Worm (Caenorhabditis elegans): Measurements from ENCODE around the gene Y116F11B.13.
A peak's percentile ranks its signal among the peaks of the same experiment; 100 is the strongest.

The Y116F11B.13 gene

ce11 chrV:19882916-19883315 lies at the start of gene Y116F11B.13:
TSS of gene Y116F11B.13 (plus strand) at chrV:19883216.
- TF ChIP-seq dao-5 (tag; optimal IDR thresholded peaks at IDR 0.05) (no peak), W03F9.2 (tag; optimal IDR thresholded peaks at IDR 0.05) (no peak), him-1 (tag; optimal IDR thresholded peaks at IDR 0.05) (no peak)

ce11 chrV:19836142-19836541 lies 46.9 kb upstream of the Y116F11B.13 start, which contains the start of gene srw-38:
TSS of gene srw-38 (plus strand) at chrV:19836442.
- TF ChIP-seq dao-5 (tag; optimal IDR thresholded peaks at IDR 0.05) (no peak), him-1 (tag; optimal IDR thresholded peaks at IDR 0.05) (no peak), W03F9.2 (tag; optimal IDR thresholded peaks at IDR 0.05) (no peak)

DNA sequence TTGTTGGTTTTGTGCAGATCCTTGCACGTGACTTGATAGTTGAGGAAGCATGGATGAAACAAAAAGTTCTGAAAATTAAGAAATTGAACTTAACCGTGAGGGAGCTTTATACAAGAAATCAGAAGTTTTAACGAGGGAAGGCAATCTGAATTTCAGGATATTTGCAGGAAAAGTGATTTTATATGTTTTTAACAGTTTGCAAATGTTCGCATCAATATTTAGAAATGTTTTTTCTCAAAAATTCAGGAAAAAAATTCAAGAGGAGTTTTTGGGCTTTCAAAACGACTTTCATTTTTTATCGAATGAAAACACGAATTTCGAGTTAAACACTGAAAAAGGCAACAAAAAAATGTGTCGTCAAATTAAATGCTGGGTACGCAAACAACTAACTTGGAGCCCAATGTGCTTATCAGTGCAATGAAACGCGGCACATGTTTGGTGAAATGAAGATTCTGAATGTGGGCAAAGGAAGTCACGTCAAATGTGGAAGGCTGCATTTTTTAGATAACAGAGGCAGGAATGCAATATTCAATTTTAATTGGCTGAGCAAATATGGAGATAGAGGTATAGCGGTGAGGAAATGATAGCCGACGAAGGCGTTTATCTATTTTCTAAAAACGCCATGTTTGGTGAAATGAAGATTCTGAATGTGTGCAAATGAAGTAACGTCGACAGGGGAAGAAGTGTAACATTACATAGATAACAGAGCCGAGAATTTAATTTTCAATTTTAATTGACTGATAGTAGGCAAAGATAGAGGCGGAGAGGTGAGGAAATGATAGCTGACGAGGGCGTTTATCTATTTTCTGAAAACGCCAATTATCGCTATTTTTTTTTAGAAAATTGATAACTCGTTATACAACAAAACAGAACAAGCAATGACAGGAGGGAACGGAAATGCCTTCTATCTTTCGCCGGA lies 36.8 kb upstream of the Y116F11B.13 start, which contains the start of gene Y116F11B.6:
Y116F11B.6 (minus strand) TSS at position 51 of the 919 bp plus-strand sequence.
- TF ChIP-seq him-1 (tag; optimal IDR thresholded peaks at IDR 0.05) = no peak
- TF ChIP-seq W03F9.2 (tag; optimal IDR thresholded peaks at IDR 0.05) = no peak
- no peak for TF ChIP-seq dao-5 (tag; optimal IDR thresholded peaks at IDR 0.05)

- TF ChIP-seq dao-5 (tag; optimal IDR thresholded peaks at IDR 0.05) = no peak
- no peak for TF ChIP-seq him-1 (tag; optimal IDR thresholded peaks at IDR 0.05)
- no peak for TF ChIP-seq W03F9.2 (tag; optimal IDR thresholded peaks at IDR 0.05)
Observed at ce11 chrV:19848014-19848413, 35.0 kb upstream of the Y116F11B.13 start, which contains the start of gene Y116F11B.7. TSS of gene Y116F11B.7 (plus strand) at chrV:19848314.

- no peak for TF ChIP-seq dao-5 (tag; optimal IDR thresholded peaks at IDR 0.05)
- no peak for TF ChIP-seq W03F9.2 (tag; optimal IDR thresholded peaks at IDR 0.05)
- TF ChIP-seq him-1 (tag; optimal IDR thresholded peaks at IDR 0.05) = no peak
Observed at ce11 chrV:19853610-19854009, 29.4 kb upstream of the Y116F11B.13 start.

- TF ChIP-seq dao-5 (tag; optimal IDR thresholded peaks at IDR 0.05) = no peak
- no peak for TF ChIP-seq W03F9.2 (tag; optimal IDR thresholded peaks at IDR 0.05)
- TF ChIP-seq him-1 (tag; optimal IDR thresholded peaks at IDR 0.05) = no peak
Observed at ce11 chrV:19856335-19856734, 26.7 kb upstream of the Y116F11B.13 start.

- TF ChIP-seq him-1 (tag; optimal IDR thresholded peaks at IDR 0.05) (no peak), W03F9.2 (tag; optimal IDR thresholded peaks at IDR 0.05) (no peak), dao-5 (tag; optimal IDR thresholded peaks at IDR 0.05) (no peak)
Observed at ce11 chrV:19856933-19857332, 26.1 kb upstream of the Y116F11B.13 start.

- TF ChIP-seq him-1 (tag; optimal IDR thresholded peaks at IDR 0.05) (no peak), W03F9.2 (tag; optimal IDR thresholded peaks at IDR 0.05) (no peak), dao-5 (tag; optimal IDR thresholded peaks at IDR 0.05) (no peak)
Observed at ce11 chrV:19857334-19857733, 25.7 kb upstream of the Y116F11B.13 start, which contains the start of gene Y116F11B.8. TSS of gene Y116F11B.8 (plus strand) at chrV:19857634.

- TF ChIP-seq W03F9.2 (tag; optimal IDR thresholded peaks at IDR 0.05) (no peak), dao-5 (tag; optimal IDR thresholded peaks at IDR 0.05) (no peak), him-1 (tag; optimal IDR thresholded peaks at IDR 0.05) (no peak)
Observed at ce11 chrV:19860225-19860624, 22.8 kb upstream of the Y116F11B.13 start.

DNA sequence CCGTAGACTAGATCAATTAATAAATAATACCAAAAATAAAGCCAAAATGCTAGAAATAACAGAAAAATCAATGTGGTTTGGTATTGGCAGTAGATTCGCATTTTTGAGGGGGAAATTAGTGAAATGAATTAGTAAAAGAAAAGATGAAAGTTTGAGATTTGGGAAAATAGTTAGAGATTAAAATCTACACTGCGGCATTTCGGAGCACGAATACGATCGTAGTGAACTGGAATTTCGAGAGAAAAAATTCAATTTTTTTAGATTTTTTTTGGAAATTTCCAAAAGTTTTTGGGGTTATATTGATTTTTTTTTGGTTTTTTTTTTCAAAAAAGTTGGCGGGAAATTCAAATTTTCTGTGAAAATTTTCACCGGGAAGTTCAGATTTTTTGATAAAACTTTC lies 15.1 kb upstream of the Y116F11B.13 start, which contains the start of gene Y116F11B.9:
Y116F11B.9 (minus strand) TSS at position 101 of the 400 bp plus-strand sequence.
- TF ChIP-seq W03F9.2 (tag; optimal IDR thresholded peaks at IDR 0.05) = no peak
- TF ChIP-seq dao-5 (tag; optimal IDR thresholded peaks at IDR 0.05) = no peak
- TF ChIP-seq him-1 (tag; optimal IDR thresholded peaks at IDR 0.05) = no peak

DNA sequence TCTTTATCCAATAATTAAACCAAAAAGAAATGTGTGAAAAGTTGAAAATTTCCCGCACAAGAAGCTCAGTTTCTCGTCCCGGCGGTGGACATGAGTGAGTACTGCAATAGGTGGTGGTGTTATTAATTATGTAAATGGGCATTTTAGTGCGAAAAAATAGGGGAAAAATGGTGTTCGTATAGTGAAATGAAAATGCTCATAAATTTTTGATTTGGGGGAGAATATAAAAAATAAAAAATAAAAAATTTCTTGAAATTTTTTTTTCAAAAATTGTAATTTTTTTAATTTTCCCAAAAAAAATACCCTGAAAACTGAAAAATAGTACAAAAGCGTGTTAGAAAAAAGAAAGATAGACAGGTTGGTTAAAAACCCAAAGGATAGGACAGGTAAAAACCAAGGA lies 12.2 kb downstream of the Y116F11B.13 start, which contains the start of gene gly-4:
gly-4 (minus strand) TSS at position 101 of the 400 bp plus-strand sequence.
- TF ChIP-seq W03F9.2 (tag; optimal IDR thresholded peaks at IDR 0.05) (no peak), him-1 (tag; optimal IDR thresholded peaks at IDR 0.05) (no peak), dao-5 (tag; optimal IDR thresholded peaks at IDR 0.05) (no peak)

DNA sequence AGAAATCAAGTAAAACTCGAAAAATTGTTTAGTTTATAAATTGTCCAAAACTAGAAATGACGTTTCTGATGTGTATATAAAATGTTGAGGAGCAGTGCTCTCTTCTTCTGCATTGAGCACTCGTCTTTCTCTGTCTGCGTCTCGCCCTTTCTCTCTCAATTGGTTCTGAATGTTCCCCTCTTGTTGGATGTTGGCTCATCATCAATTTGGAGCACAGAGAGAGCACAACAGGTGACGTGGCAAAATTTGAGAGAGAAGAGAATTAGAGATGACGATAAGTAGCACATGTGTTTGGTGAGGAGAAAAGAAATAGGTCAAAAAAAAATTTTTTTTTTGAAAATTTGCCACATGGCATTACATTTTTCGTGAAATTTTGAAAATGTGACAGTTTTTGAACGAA lies 14.5 kb downstream of the Y116F11B.13 start:
- TF ChIP-seq W03F9.2 (tag; optimal IDR thresholded peaks at IDR 0.05) (peak; percentile 25), him-1 (tag; optimal IDR thresholded peaks at IDR 0.05) (no peak), dao-5 (tag; optimal IDR thresholded peaks at IDR 0.05) (no peak)

DNA sequence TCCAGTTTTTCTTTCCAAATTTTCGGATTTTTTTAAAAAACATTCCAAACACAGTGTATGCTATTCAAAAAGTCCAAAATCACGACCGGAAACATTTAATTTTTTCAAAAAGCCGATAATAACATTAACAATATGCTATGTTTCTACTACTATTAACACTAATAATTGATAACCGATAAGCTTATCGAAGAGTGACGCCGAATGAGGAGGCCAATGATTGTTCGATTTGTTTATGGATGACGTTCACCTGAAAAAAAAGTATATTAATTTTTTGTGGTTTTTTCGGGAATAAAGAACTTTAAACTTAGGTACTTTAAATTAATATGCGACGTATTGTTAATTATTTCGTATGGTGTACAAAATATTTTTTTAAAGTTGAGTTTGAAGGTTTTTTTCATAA lies 15.0 kb downstream of the Y116F11B.13 start:
- no peak for TF ChIP-seq him-1 (tag; optimal IDR thresholded peaks at IDR 0.05)
- TF ChIP-seq dao-5 (tag; optimal IDR thresholded peaks at IDR 0.05) = no peak
- TF ChIP-seq W03F9.2 (tag; optimal IDR thresholded peaks at IDR 0.05) = no peak

ce11 chrV:19899167-19899566 lies 16.2 kb downstream of the Y116F11B.13 start, which contains the start of gene Y116F11B.14:
TSS of gene Y116F11B.14 (plus strand) at chrV:19899467.
- TF ChIP-seq him-1 (tag; optimal IDR thresholded peaks at IDR 0.05) = no peak
- no peak for TF ChIP-seq W03F9.2 (tag; optimal IDR thresholded peaks at IDR 0.05)
- no peak for TF ChIP-seq dao-5 (tag; optimal IDR thresholded peaks at IDR 0.05)
